Fruit fly (Drosophila melanogaster): Measurements from ENCODE around the gene CG42638.
A peak's percentile ranks its signal among the peaks of the same experiment; 100 is the strongest.

DNA sequence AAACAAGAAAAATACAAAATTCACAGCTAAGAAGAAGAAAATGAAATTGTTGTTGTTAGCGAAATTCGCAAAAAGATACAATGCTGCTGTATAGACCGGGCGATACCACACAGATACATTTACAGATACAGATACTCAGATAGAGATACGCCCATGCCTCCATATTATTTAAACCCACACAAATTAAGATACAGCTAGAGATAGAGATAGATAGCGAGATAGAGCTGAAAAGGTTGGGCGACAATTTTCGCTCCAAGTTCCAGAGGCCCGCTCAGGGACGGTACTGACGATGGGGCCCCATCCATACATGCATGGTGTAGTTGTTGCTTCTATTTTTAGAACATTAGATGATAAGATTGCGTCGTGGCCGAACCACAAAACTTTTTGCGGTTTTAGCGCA lies 38.1 kb upstream of the CG42638 start:
- TF ChIP-seq CG12768 (GFP tag; optimal IDR thresholded peaks at IDR 0.05) (peak; percentile 30), CG33017 (tag; optimal IDR thresholded peaks at IDR 0.05) (no peak), CG14711 (tag; optimal IDR thresholded peaks at IDR 0.05) (no peak), cnc (optimal IDR thresholded peaks at IDR 0.05) (no peak), Crg-1 (GFP tag; optimal IDR thresholded peaks at IDR 0.05) (no peak), pad (GFP tag; optimal IDR thresholded peaks at IDR 0.05) (no peak), ovo (GFP tag; optimal IDR thresholded peaks at IDR 0.05) (no peak), Mnt (GFP tag; optimal IDR thresholded peaks at IDR 0.05) (no peak), CG7101 (tag; optimal IDR thresholded peaks at IDR 0.05) (no peak)
